Fruit fly (Drosophila melanogaster) whole organism, embryonic: ENCODE results near the gene Gr93d.
A peak's percentile ranks its signal among the peaks of the same experiment; 100 is the strongest.

Experiments
- Atf3 ChIP-seq: fragments of 200-800 bp; sonication (Bioruptor generic); optimal IDR thresholded peaks from 3 replicates; lab custom pipeline; 2016; ENCODE audit warnings: missing biosample characterization, missing genetic modification characterization
- Bdp1 ChIP-seq: fragments of 200-800 bp; sonication (Bioruptor generic); optimal IDR thresholded peaks from 3 replicates; lab custom pipeline; 2016; ENCODE audit warnings: missing biosample characterization, missing genetic modification characterization
- C15 ChIP-seq: fragments of 200-800 bp; sonication (Bioruptor generic); IDR thresholded peaks from 3 replicates; pipeline ENCODE4 v1.3.6; 2022; ENCODE audit warnings: missing biosample characterization, missing genetic modification characterization
- CG11247 ChIP-seq: fragments of 200-800 bp; sonication (Bioruptor generic); IDR thresholded peaks from 2 replicates; pipeline ENCODE4 v1.3.6; 2022; ENCODE audit warnings: missing biosample characterization, missing genetic modification characterization
- CG12219 ChIP-seq: fragments of 200-800 bp; sonication (Bioruptor generic); optimal IDR thresholded peaks from 3 replicates; lab custom pipeline; 2018; ENCODE audit warnings: missing biosample characterization, mild to moderate bottlenecking, missing genetic modification characterization
- CG12659 ChIP-seq: fragments of 200-800 bp; sonication (Bioruptor generic); optimal IDR thresholded peaks from 3 replicates; lab custom pipeline; 2017; ENCODE audit warnings: mild to moderate bottlenecking, missing biosample characterization, missing genetic modification reagents, missing genetic modification characterization
- CG14860 ChIP-seq: fragments of 200-800 bp; sonication (Bioruptor generic); IDR thresholded peaks from 3 replicates; pipeline ENCODE4 v1.3.6; 2022; ENCODE audit warnings: missing biosample characterization, missing genetic modification characterization; ENCODE audit not compliant: partially characterized antibody
- CG1602 ChIP-seq: fragments of 200-800 bp; sonication (Bioruptor generic); optimal IDR thresholded peaks from 3 replicates; lab custom pipeline; 2016; ENCODE audit warnings: missing biosample characterization, missing genetic modification characterization
- CG16813 ChIP-seq: fragments of 200-800 bp; sonication (Bioruptor generic); IDR thresholded peaks from 3 replicates; pipeline ENCODE4 v1.3.6; 2022; ENCODE audit warnings: missing biosample characterization, missing genetic modification characterization; ENCODE audit not compliant: partially characterized antibody
- CG18599 ChIP-seq: fragments of 200-800 bp; sonication (Bioruptor generic); optimal IDR thresholded peaks from 3 replicates; lab custom pipeline; 2017; ENCODE audit warnings: missing biosample characterization, missing genetic modification characterization, mild to moderate bottlenecking, moderate library complexity, missing genetic modification reagents
- CG2129 ChIP-seq: fragments of 200-800 bp; sonication (Bioruptor generic); IDR thresholded peaks from 2 replicates; pipeline ENCODE4 v1.3.6; 2022; ENCODE audit warnings: missing biosample characterization, missing genetic modification characterization; ENCODE audit not compliant: partially characterized antibody
- CG2678 ChIP-seq: fragments of 200-800 bp; sonication (Bioruptor generic); optimal IDR thresholded peaks from 3 replicates; lab custom pipeline; 2019; ENCODE audit warnings: missing biosample characterization, mild to moderate bottlenecking, missing genetic modification characterization, moderate library complexity
- CG32772 ChIP-seq: fragments of 200-800 bp; sonication (Bioruptor generic); IDR thresholded peaks from 2 replicates; pipeline ENCODE4 v1.3.6; 2022; ENCODE audit warnings: missing biosample characterization, missing genetic modification characterization
- CG4282 ChIP-seq: fragments of 200-800 bp; sonication (Bioruptor generic); optimal IDR thresholded peaks from 2 replicates; lab custom pipeline; 2016; ENCODE audit warnings: missing biosample characterization, missing genetic modification characterization
- CG4360 ChIP-seq: fragments of 200-800 bp; sonication (Bioruptor generic); IDR thresholded peaks from 2 replicates; pipeline ENCODE4 v1.3.6; 2022; ENCODE audit warnings: missing biosample characterization, missing genetic modification characterization
- CG4424 ChIP-seq: fragments of 200-800 bp; sonication (Bioruptor generic); optimal IDR thresholded peaks from 3 replicates; lab custom pipeline; 2016; ENCODE audit warnings: missing biosample characterization, missing genetic modification characterization
- CG5245 ChIP-seq: fragments of 200-800 bp; sonication (Bioruptor generic); optimal IDR thresholded peaks from 3 replicates; lab custom pipeline; 2016; ENCODE audit warnings: missing biosample characterization, missing genetic modification characterization
- CG7839 ChIP-seq: fragments of 200-800 bp; sonication (Bioruptor generic); optimal IDR thresholded peaks from 3 replicates; lab custom pipeline; 2018; ENCODE audit warnings: missing biosample characterization, mild to moderate bottlenecking, missing genetic modification characterization, moderate library complexity
- CG7963 ChIP-seq: fragments of 200-800 bp; sonication (Bioruptor generic); IDR thresholded peaks from 3 replicates; pipeline ENCODE4 v1.3.6; 2022; ENCODE audit warnings: missing biosample characterization, missing genetic modification characterization; ENCODE audit not compliant: partially characterized antibody
- CG7987 ChIP-seq: fragments of 200-800 bp; sonication (Bioruptor generic); optimal IDR thresholded peaks from 2 replicates; lab custom pipeline; 2018; ENCODE audit warnings: missing biosample characterization, mild to moderate bottlenecking, missing genetic modification characterization, moderate library complexity
- D ChIP-seq, 2 experiments: fragments of 200-800 bp in 1 of 2; fragments of >200 bp in 1 of 2; sonication (Bioruptor generic) in 1 of 2; optimal IDR thresholded peaks; 2 replicates in 1 of 2; 3 replicates in 1 of 2; lab custom pipeline; 2017; ENCODE audit warnings: mild to moderate bottlenecking in 1 of 2, missing biosample characterization in 1 of 2, missing genetic modification characterization in 1 of 2, missing genetic modification reagents in 1 of 2
- D19A ChIP-seq: fragments of 200-800 bp; optimal IDR thresholded peaks from 3 replicates; lab custom pipeline; 2019; ENCODE audit warnings: missing biosample characterization, mild to moderate bottlenecking, missing genetic modification characterization, moderate library complexity
- D19B ChIP-seq: fragments of 200-800 bp; sonication (Bioruptor generic); optimal IDR thresholded peaks from 2 replicates; lab custom pipeline; 2017; ENCODE audit warnings: missing biosample characterization, mild to moderate bottlenecking, missing genetic modification characterization
- Dp ChIP-seq: fragments of 200-800 bp; sonication (Bioruptor generic); optimal IDR thresholded peaks from 2 replicates; lab custom pipeline; 2018; ENCODE audit warnings: missing biosample characterization, mild to moderate bottlenecking, missing genetic modification characterization, moderate library complexity
- H2.0 ChIP-seq: fragments of 200-800 bp; sonication (Bioruptor generic); IDR thresholded peaks from 2 replicates; pipeline ENCODE4 v1.3.6; 2022; ENCODE audit warnings: missing biosample characterization, missing genetic modification characterization
- NC2α ChIP-seq: fragments of 200-800 bp; sonication (Bioruptor generic); optimal IDR thresholded peaks from 2 replicates; lab custom pipeline; 2016; ENCODE audit warnings: missing biosample characterization, missing genetic modification characterization
- Rx ChIP-seq: fragments of 200-800 bp; sonication (Bioruptor generic); IDR thresholded peaks from 2 replicates; pipeline ENCODE4 v1.3.6; 2022; ENCODE audit warnings: missing biosample characterization, missing genetic modification characterization
- Usf ChIP-seq: fragments of 200-800 bp; sonication (Bioruptor generic); optimal IDR thresholded peaks from 2 replicates; lab custom pipeline; 2017; ENCODE audit warnings: missing genotype, missing biosample characterization, missing genetic modification characterization
- Xrp1 ChIP-seq: fragments of 200-800 bp; sonication (Bioruptor generic); IDR thresholded peaks from 2 replicates; pipeline ENCODE4 v1.3.6; 2022; ENCODE audit warnings: missing biosample characterization, missing genetic modification characterization
- br ChIP-seq: fragments of >200 bp; optimal IDR thresholded peaks from 2 replicates; lab custom pipeline; 2017
- btn ChIP-seq: fragments of 200-800 bp; sonication (Bioruptor generic); optimal IDR thresholded peaks from 2 replicates; lab custom pipeline; 2016; ENCODE audit warnings: missing biosample characterization, missing genetic modification characterization
- dmrt99B ChIP-seq: fragments of 200-800 bp; sonication (Bioruptor generic); optimal IDR thresholded peaks from 2 replicates; lab custom pipeline; 2018; ENCODE audit warnings: missing biosample characterization, mild to moderate bottlenecking, missing genetic modification characterization, moderate library complexity
- dysf ChIP-seq: fragments of 200-800 bp; sonication (Bioruptor generic); IDR thresholded peaks from 3 replicates; pipeline ENCODE4 v1.3.6; 2022; ENCODE audit warnings: missing biosample characterization, missing genetic modification characterization
- eyg ChIP-seq: fragments of 200-800 bp; sonication (Bioruptor generic); optimal IDR thresholded peaks from 3 replicates; lab custom pipeline; 2016; ENCODE audit warnings: missing biosample characterization, missing genetic modification characterization
- gem ChIP-seq: fragments of 200-800 bp; sonication (Bioruptor generic); optimal IDR thresholded peaks from 2 replicates; lab custom pipeline; 2019; ENCODE audit warnings: missing biosample characterization, mild to moderate bottlenecking, missing genetic modification characterization, moderate library complexity
- ham ChIP-seq: fragments of 200-800 bp; sonication (Bioruptor generic); IDR thresholded peaks from 2 replicates; pipeline ENCODE4 v1.3.6; 2022; ENCODE audit warnings: missing biosample characterization, missing genetic modification characterization
- hbn ChIP-seq: fragments of 200-800 bp; sonication (Bioruptor generic); IDR thresholded peaks from 2 replicates; pipeline ENCODE4 v1.3.6; 2022; ENCODE audit warnings: missing biosample characterization, missing genetic modification characterization; ENCODE audit not compliant: partially characterized antibody
- nerfin-1 ChIP-seq: fragments of 200-800 bp; sonication (Bioruptor generic); optimal IDR thresholded peaks from 3 replicates; lab custom pipeline; 2019; ENCODE audit warnings: missing biosample characterization, mild to moderate bottlenecking, missing genetic modification characterization, moderate library complexity
- nmo ChIP-seq: fragments of 200-800 bp; sonication (Bioruptor generic); optimal IDR thresholded peaks from 2 replicates; lab custom pipeline; 2018; ENCODE audit warnings: missing biosample characterization, mild to moderate bottlenecking, missing genetic modification characterization, moderate library complexity
- oc ChIP-seq: fragments of 200-800 bp; sonication (Bioruptor generic); optimal IDR thresholded peaks from 2 replicates; lab custom pipeline; 2018; ENCODE audit warnings: missing biosample characterization, mild to moderate bottlenecking, missing genetic modification characterization, moderate library complexity
- phol ChIP-seq: fragments of 200-800 bp; sonication (Bioruptor generic); optimal IDR thresholded peaks from 3 replicates; lab custom pipeline; 2018; ENCODE audit warnings: missing biosample characterization, mild to moderate bottlenecking, missing genetic modification characterization, moderate library complexity
- pita ChIP-seq: fragments of 200-800 bp; sonication (Bioruptor generic); optimal IDR thresholded peaks from 2 replicates; lab custom pipeline; 2017; ENCODE audit warnings: missing biosample characterization, mild to moderate bottlenecking, missing genetic modification characterization
- seq ChIP-seq: fragments of 200-800 bp; sonication (Bioruptor generic); IDR thresholded peaks from 2 replicates; pipeline ENCODE4 v1.3.6; 2022; ENCODE audit warnings: missing biosample characterization, missing genetic modification characterization
- shn ChIP-seq: fragments of 200-800 bp; sonication (Bioruptor generic); optimal IDR thresholded peaks from 3 replicates; lab custom pipeline; 2016; ENCODE audit warnings: missing biosample characterization, missing genetic modification characterization
- sim ChIP-seq: fragments of 200-800 bp; sonication (Bioruptor generic); IDR thresholded peaks from 2 replicates; pipeline ENCODE4 v1.3.6; 2022; ENCODE audit warnings: missing biosample characterization, missing genetic modification characterization
- sna ChIP-seq: fragments of 200-800 bp; sonication (Bioruptor generic); IDR thresholded peaks from 2 replicates; pipeline ENCODE4 v1.3.6; 2022; ENCODE audit warnings: missing biosample characterization, missing genetic modification characterization; ENCODE audit not compliant: partially characterized antibody
- sob ChIP-seq: fragments of 200-800 bp; sonication (Bioruptor generic); IDR thresholded peaks from 2 replicates; pipeline ENCODE4 v1.3.6; 2022; ENCODE audit warnings: missing biosample characterization, missing genetic modification characterization
- tio ChIP-seq: fragments of 200-800 bp; sonication (Bioruptor generic); optimal IDR thresholded peaks from 2 replicates; lab custom pipeline; 2017; ENCODE audit warnings: missing biosample characterization, missing genetic modification characterization, inconsistent platforms
- twi ChIP-seq: fragments of 200-800 bp; optimal IDR thresholded peaks from 2 replicates; lab custom pipeline; 2019; ENCODE audit warnings: missing biosample characterization, mild to moderate bottlenecking, missing genetic modification characterization, moderate library complexity
- unc-4 ChIP-seq: fragments of 200-800 bp; sonication (Bioruptor generic); IDR thresholded peaks from 2 replicates; pipeline ENCODE4 v1.3.6; 2022; ENCODE audit warnings: missing biosample characterization, missing genetic modification characterization; ENCODE audit not compliant: partially characterized antibody
- vfl ChIP-seq: fragments of 200-800 bp; sonication (Bioruptor generic); optimal IDR thresholded peaks from 2 replicates; lab custom pipeline; 2016; ENCODE audit warnings: missing biosample characterization, missing genetic modification characterization

Gr93d gene

DNA sequence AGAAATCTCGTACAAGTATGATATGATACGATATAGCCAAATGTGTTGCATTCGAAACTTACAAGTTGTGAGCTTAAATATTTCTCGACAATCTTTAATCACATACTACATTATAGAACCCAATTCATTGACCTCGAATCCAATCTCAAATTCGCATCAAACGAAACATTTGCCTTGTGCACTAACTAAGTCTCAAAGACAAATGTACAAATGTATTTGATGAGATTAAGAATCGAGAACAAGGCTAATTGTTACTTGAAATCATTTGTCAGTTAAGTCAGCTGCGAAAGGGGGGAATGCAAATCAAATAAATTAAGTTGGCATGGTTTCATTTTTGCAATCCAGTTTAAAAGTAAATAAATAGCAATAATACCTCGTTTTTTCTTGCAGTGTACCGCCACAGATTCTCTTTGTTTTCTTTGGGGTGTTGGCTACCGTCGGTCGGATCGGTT, 7.9 kb downstream of the Gr93d start (continued):
- peak; percentile 14 for TF ChIP-seq nerfin-1 (tag; lab: Kevin White, UChicago)
- TF ChIP-seq CG18599 = no peak
- TF ChIP-seq CG5245 = no peak
- peak; percentile 45 for TF ChIP-seq CG7839 (tag; lab: Kevin White, UChicago)
- peak; percentile 33 for TF ChIP-seq phol (tag; lab: Kevin White, UChicago)
- peak; percentile 40; the same call in 1 of the 3 replicates for TF ChIP-seq dysf (GFP tag; lab: Robert Waterston, UW)
- TF ChIP-seq CG4360 = no peak
- no peak for TF ChIP-seq hbn (GFP tag; lab: Robert Waterston, UW)
- no peak for TF ChIP-seq C15
- TF ChIP-seq Xrp1 (GFP tag; lab: Robert Waterston, UW) = no peak
- TF ChIP-seq unc-4 (GFP tag; lab: Robert Waterston, UW) = no peak
- no peak for TF ChIP-seq pita (GFP tag; lab: Kevin White, UChicago)
- no peak for TF ChIP-seq Dp
- TF ChIP-seq gem (tag; lab: Kevin White, UChicago) = peak; percentile 60
- no peak for TF ChIP-seq D19A (tag; lab: Kevin White, UChicago)
- no peak for TF ChIP-seq seq
- TF ChIP-seq Atf3 (GFP tag; lab: Kevin White, UChicago) = no peak
- TF ChIP-seq br (lab: Kevin White, UChicago) = no peak
- TF ChIP-seq CG7987 (GFP tag; lab: Kevin White, UChicago) = no peak
- TF ChIP-seq D (optimal IDR thresholded peaks at IDR 0.05; lab: Kevin White, UChicago) = no peak
- no peak for TF ChIP-seq D (GFP tag; optimal IDR thresholded peaks at IDR 0.05; lab: Kevin White, UChicago)
- TF ChIP-seq CG4282 = no peak
- no peak for TF ChIP-seq CG12219 (GFP tag; lab: Kevin White, UChicago)
- TF ChIP-seq shn (GFP tag; lab: Kevin White, UChicago) = peak; percentile 3
- no peak for TF ChIP-seq H2.0 (GFP tag; lab: Robert Waterston, UW)
- TF ChIP-seq tio (GFP tag; lab: Kevin White, UChicago) = peak; percentile 15
- TF ChIP-seq Usf (GFP tag; lab: Kevin White, UChicago) = no peak
- no peak for TF ChIP-seq Rx (GFP tag; lab: Robert Waterston, UW)
- TF ChIP-seq btn (GFP tag; lab: Kevin White, UChicago) = no peak
- no peak for TF ChIP-seq CG32772 (GFP tag; lab: Robert Waterston, UW)
- TF ChIP-seq CG14860 = no peak
- peak; percentile 59 for TF ChIP-seq dmrt99B
- TF ChIP-seq CG12659 (GFP tag; lab: Kevin White, UChicago) = peak; percentile 17
- peak; percentile 57 for TF ChIP-seq nmo (GFP tag; lab: Kevin White, UChicago)
- peak; percentile 32 for TF ChIP-seq CG2678
- no peak for TF ChIP-seq sob (GFP tag; lab: Robert Waterston, UW)
- TF ChIP-seq twi (tag; lab: Kevin White, UChicago) = no peak
- TF ChIP-seq CG2129 (GFP tag; lab: Robert Waterston, UW) = no peak
- TF ChIP-seq CG7963 (GFP tag; lab: Robert Waterston, UW) = no peak
- no peak for TF ChIP-seq Bdp1 (GFP tag; lab: Kevin White, UChicago)
- no peak for TF ChIP-seq oc (tag; lab: Kevin White, UChicago)
- TF ChIP-seq NC2α = no peak
- no peak for TF ChIP-seq ham (GFP tag; lab: Robert Waterston, UW)
- peak; percentile 8 for TF ChIP-seq CG1602
- TF ChIP-seq CG16813 (GFP tag; lab: Robert Waterston, UW) = no peak
- TF ChIP-seq vfl (GFP tag; lab: Kevin White, UChicago) = no peak
- peak; percentile 9 for TF ChIP-seq CG4424 (GFP tag; lab: Kevin White, UChicago)
- no peak for TF ChIP-seq eyg (GFP tag; lab: Kevin White, UChicago)
- TF ChIP-seq sim (GFP tag; lab: Robert Waterston, UW) = no peak
- no peak for TF ChIP-seq D19B (GFP tag; lab: Kevin White, UChicago)
- TF ChIP-seq sna (GFP tag; lab: Robert Waterston, UW) = no peak
- TF ChIP-seq CG11247 (GFP tag; lab: Robert Waterston, UW) = no peak
